Fruit fly (Drosophila melanogaster): ENCODE measurements around the gene CG11686.

CG11686 gene

dm6 chr3R:13285110-13285509 is 25.0 kb downstream of the CG11686 start:
- TF ChIP-seq grau (tag; optimal IDR thresholded peaks at IDR 0.05) (no peak), crol (GFP tag; IDR thresholded peaks at IDR 0.05) (0 out of 2 replicates have a peak, but pooled peaks have one; percentile 21), ash1 (GFP tag; optimal IDR thresholded peaks at IDR 0.05) (no peak), CG8281 (tag; optimal IDR thresholded peaks at IDR 0.05) (no peak), Mrtf (GFP tag; IDR thresholded peaks at IDR 0.05) (0 out of 3 replicates have a peak, but pooled peaks have one; percentile 36), al (GFP tag; IDR thresholded peaks at IDR 0.05) (0 out of 2 replicates have a peak, but pooled peaks have one; percentile 7), Hr39 (optimal IDR thresholded peaks at IDR 0.05) (peak; percentile 50)

- TF ChIP-seq lmd (GFP tag; IDR thresholded peaks at IDR 0.05) (no peak), insv (GFP tag; optimal IDR thresholded peaks at IDR 0.05) (peak in 1 of 2 experiments; percentile 85), br (optimal IDR thresholded peaks at IDR 0.05) (no peak), sisA (GFP tag; IDR thresholded peaks at IDR 0.05) (no peak), CHES-1-like (GFP tag; optimal IDR thresholded peaks at IDR 0.05) (no peak), bowl (GFP tag; IDR thresholded peaks at IDR 0.05) (no peak), Dek (tag; optimal IDR thresholded peaks at IDR 0.05) (no peak), Dref (GFP tag; IDR thresholded peaks at IDR 0.05) (no peak), zf30C (GFP tag; optimal IDR thresholded peaks at IDR 0.05) (peak; percentile 11), seq (GFP tag; IDR thresholded peaks at IDR 0.05) (no peak), Ets65A (GFP tag) (peak; percentile 59)
Observed at dm6 chr3R:13286118-13286579, 26.0 kb downstream of the CG11686 start, which contains the start of gene CG15888. Gene CG15888 (minus strand): TSS chr3R:13286529.

dm6 chr3R:13288763-13289312 is 28.7 kb downstream of the CG11686 start, which contains the start of gene apn:
Gene apn (minus strand): TSS chr3R:13288813.
- no peak for TF ChIP-seq CG42726 (GFP tag; IDR thresholded peaks at IDR 0.05; ENCODE audit: partially characterized antibody)
- TF ChIP-seq cad (GFP tag; optimal IDR thresholded peaks at IDR 0.05), result no peak
- TF ChIP-seq stwl (tag; optimal IDR thresholded peaks at IDR 0.05), result no peak
- no peak for TF ChIP-seq CG4328 (GFP tag; optimal IDR thresholded peaks at IDR 0.05)
- no peak for TF ChIP-seq slp2 (GFP tag; optimal IDR thresholded peaks at IDR 0.05)
- no peak for TF ChIP-seq ash1 (GFP tag; optimal IDR thresholded peaks at IDR 0.05)
- TF ChIP-seq CG2712 (tag; optimal IDR thresholded peaks at IDR 0.05), result no peak
- no peak for TF ChIP-seq E2f1 (GFP tag; IDR thresholded peaks at IDR 0.05)
- no peak for TF ChIP-seq CG8359 (GFP tag; optimal IDR thresholded peaks at IDR 0.05; ENCODE audit: borderline replicate concordance)
- no peak for TF ChIP-seq br (optimal IDR thresholded peaks at IDR 0.05)
- TF ChIP-seq CG16815 (GFP tag; optimal IDR thresholded peaks at IDR 0.05), result no peak
- 0 out of 3 replicates have a peak, but pooled peaks have one; percentile 9 for TF ChIP-seq CG34422 (GFP tag; IDR thresholded peaks at IDR 0.05)
- TF ChIP-seq gro (GFP tag; optimal IDR thresholded peaks at IDR 0.05), result no peak
- TF ChIP-seq CG14014 (GFP tag; IDR thresholded peaks at IDR 0.05), result no peak
- no peak for TF ChIP-seq schlank (tag; optimal IDR thresholded peaks at IDR 0.05)
- TF ChIP-seq Sox102F (GFP tag; optimal IDR thresholded peaks at IDR 0.05), result peak; percentile 55
- TF ChIP-seq peb (GFP tag; IDR thresholded peaks at IDR 0.05), result no peak
- no peak for TF ChIP-seq zen (tag; optimal IDR thresholded peaks at IDR 0.05)
- TF ChIP-seq Rx (GFP tag; IDR thresholded peaks at IDR 0.05), result 0 out of 2 replicates have a peak, but pooled peaks have one; percentile 5
- no peak for TF ChIP-seq cas (GFP tag; IDR thresholded peaks at IDR 0.05)
- no peak for TF ChIP-seq al (GFP tag; IDR thresholded peaks at IDR 0.05)
- no peak for TF ChIP-seq Gug (GFP tag; IDR thresholded peaks at IDR 0.05)
- peak; percentile 50; the same call in 2 of the 3 replicates for TF ChIP-seq ci (GFP tag; IDR thresholded peaks at IDR 0.05)
- no peak for TF ChIP-seq stc (GFP tag; IDR thresholded peaks at IDR 0.05)
- TF ChIP-seq grn (GFP tag; optimal IDR thresholded peaks at IDR 0.05), result no peak
- TF ChIP-seq CG18476 (GFP tag; optimal IDR thresholded peaks at IDR 0.05), result no peak
- TF ChIP-seq Oli (tag; optimal IDR thresholded peaks at IDR 0.05), result peak; percentile 42
- no peak for TF ChIP-seq Hr78 (GFP tag; optimal IDR thresholded peaks at IDR 0.05)
- no peak for TF ChIP-seq lov (optimal IDR thresholded peaks at IDR 0.05)
- TF ChIP-seq lov (GFP tag; IDR thresholded peaks at IDR 0.05), result no peak
- no peak for TF ChIP-seq fu2 (GFP tag; optimal IDR thresholded peaks at IDR 0.05)
- no peak for TF ChIP-seq zfh2 (GFP tag; optimal IDR thresholded peaks at IDR 0.05)
- no peak for TF ChIP-seq CG10274 (GFP tag; optimal IDR thresholded peaks at IDR 0.05)
- no peak for TF ChIP-seq CG9797 (GFP tag; optimal IDR thresholded peaks at IDR 0.05)

Data from whole organism, embryonic.